Worm (Caenorhabditis elegans): ENCODE results near the gene C17G10.13.

DNA sequence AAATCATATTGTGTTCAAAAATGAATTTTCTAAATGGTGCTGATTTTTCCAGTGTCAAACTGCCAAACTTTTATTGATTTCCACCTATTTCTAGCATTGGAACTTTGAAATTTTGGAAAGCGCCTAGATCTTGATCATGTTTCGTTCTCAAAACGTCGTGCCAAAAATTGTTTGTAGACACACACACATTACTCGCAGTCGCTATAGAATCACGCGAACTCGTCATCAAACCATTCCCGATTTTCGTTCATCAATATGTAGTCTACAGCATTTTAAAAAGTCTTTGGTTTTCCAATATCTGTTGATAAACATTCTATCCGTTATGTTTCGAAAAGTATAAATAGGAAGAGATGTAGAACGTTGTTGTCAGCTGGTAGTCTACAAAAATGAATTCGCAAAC, 19.3 kb downstream of the C17G10.13 start, which contains the start of the genes C17C3.1 and C17C3.15:
- no peak for TF ChIP-seq nhr-11 (tag; optimal IDR thresholded peaks at IDR 0.05)
- no peak for TF ChIP-seq aly-2 (tag; optimal IDR thresholded peaks at IDR 0.05)
- TF ChIP-seq hmg-11 (tag; optimal IDR thresholded peaks at IDR 0.05), result no peak
- no peak for TF ChIP-seq zag-1 (tag; optimal IDR thresholded peaks at IDR 0.05)
- TF ChIP-seq elt-1 (tag; optimal IDR thresholded peaks at IDR 0.05), result no peak
- TF ChIP-seq sea-2 (GFP tag; optimal IDR thresholded peaks at IDR 0.05), result no peak
- TF ChIP-seq elt-3 (tag; optimal IDR thresholded peaks at IDR 0.05), result no peak
- no peak for TF ChIP-seq fos-1 (tag; optimal IDR thresholded peaks at IDR 0.05)
- TF ChIP-seq ztf-11 (tag; optimal IDR thresholded peaks at IDR 0.05), result no peak
- TF ChIP-seq ZK546.5 (tag; optimal IDR thresholded peaks at IDR 0.05), result no peak
- no peak for TF ChIP-seq fkh-10 (GFP tag; optimal IDR thresholded peaks at IDR 0.05)
- no peak for TF ChIP-seq pha-4 (tag; optimal IDR thresholded peaks at IDR 0.05)
- TF ChIP-seq R02D3.7 (tag; optimal IDR thresholded peaks at IDR 0.05), result no peak
